Worm (Caenorhabditis elegans) whole organism, L1 larva: ENCODE results near the gene phf-14.

Source experiments
- C04F5.9 ChIP-seq: sonication (generic microtip); optimal IDR thresholded peaks from 2 replicates; lab custom pipeline; 2016; ENCODE audit warnings: missing genetic modification characterization, missing compliant biosample characterization
- C16A3.4 ChIP-seq: fragments of 150-350 bp; optimal IDR thresholded peaks from 2 replicates; lab custom pipeline; 2014; ENCODE audit warnings: missing biosample characterization, missing genetic modification characterization
- F16B12.6 ChIP-seq: fragments of 150-350 bp; optimal IDR thresholded peaks from 2 replicates; lab custom pipeline; 2014; ENCODE audit warnings: missing biosample characterization, missing genetic modification characterization
- ama-1 ChIP-seq: fragments of 150-350 bp; optimal IDR thresholded peaks from 2 replicates; lab custom pipeline; 2014
- blmp-1 ChIP-seq: fragments of 150-350 bp; optimal IDR thresholded peaks from 2 replicates; lab custom pipeline; 2014; ENCODE audit warnings: missing biosample characterization, missing genetic modification characterization
- ceh-88 ChIP-seq: fragments of 200-800 bp; sonication (Bioruptor generic); IDR thresholded peaks from 2 replicates; pipeline ENCODE4 v1.3.6; 2022; ENCODE audit warnings: missing genetic modification characterization, missing compliant biosample characterization
- ceh-90 ChIP-seq: sonication (generic microtip); optimal IDR thresholded peaks from 2 replicates; lab custom pipeline; 2016; ENCODE audit warnings: missing genetic modification characterization, missing compliant biosample characterization
- dpl-1 ChIP-seq, 3 experiments: fragments of 150-350 bp in 2 of 3; sonication (generic microtip) in 1 of 3; optimal IDR thresholded peaks; 2 replicates each; lab custom pipeline; 2014 to 2017; ENCODE audit warnings: missing biosample characterization in 3 of 3, missing genetic modification characterization in 3 of 3, missing genetic modification reagents in 3 of 3
- dsc-1 ChIP-seq: sonication (generic microtip); optimal IDR thresholded peaks from 2 replicates; lab custom pipeline; 2016; ENCODE audit warnings: mild to moderate bottlenecking, missing genetic modification characterization, missing compliant biosample characterization
- efl-1 ChIP-seq, 4 experiments: fragments of 150-350 bp; optimal IDR thresholded peaks in 3 of 4; peaks in 1 of 4; 1 replicate in 1 of 4; 2 replicates in 3 of 4; lab custom pipeline; 2014; ENCODE audit warnings: missing biosample characterization in 2 of 4, missing genetic modification characterization in 2 of 4, missing genetic modification reagents in 2 of 4
- egl-13 ChIP-seq: sonication (generic microtip); optimal IDR thresholded peaks from 2 replicates; lab custom pipeline; 2016; ENCODE audit warnings: missing genotype, missing genetic modification reagents, missing genetic modification characterization, missing compliant biosample characterization
- egl-27 ChIP-seq, 2 experiments: fragments of 150-350 bp in 1 of 2; sonication (generic microtip); optimal IDR thresholded peaks; 3 replicates each; lab custom pipeline; 2017 to 2018; ENCODE audit warnings: missing biosample characterization in 2 of 2, missing genetic modification characterization in 2 of 2, missing genetic modification reagents in 2 of 2
- elt-3 ChIP-seq, 6 experiments: fragments of 150-350 bp in 1 of 6; sonication (generic microtip); optimal IDR thresholded peaks; 2 replicates each; lab custom pipeline; 2017 to 2018; ENCODE audit warnings: missing biosample characterization in 6 of 6, missing genetic modification characterization in 6 of 6, inconsistent platforms in 1 of 6
- fkh-4 ChIP-seq: sonication (generic microtip); optimal IDR thresholded peaks from 2 replicates; lab custom pipeline; 2016; ENCODE audit warnings: missing compliant biosample characterization, missing genetic modification characterization, borderline replicate concordance
- fkh-8 ChIP-seq: sonication (generic microtip); optimal IDR thresholded peaks from 2 replicates; lab custom pipeline; 2016; ENCODE audit warnings: mild to moderate bottlenecking, missing genetic modification characterization, missing compliant biosample characterization
- irx-1 ChIP-seq: sonication (generic microtip); optimal IDR thresholded peaks from 2 replicates; lab custom pipeline; 2016; ENCODE audit warnings: missing genetic modification characterization, missing compliant biosample characterization
- jun-1 ChIP-seq: fragments of 150-350 bp; optimal IDR thresholded peaks from 2 replicates; lab custom pipeline; 2014; ENCODE audit warnings: missing biosample characterization, missing genetic modification reagents, missing genetic modification characterization
- lin-13 ChIP-seq: fragments of 150-350 bp; optimal IDR thresholded peaks from 2 replicates; lab custom pipeline; 2014; ENCODE audit warnings: missing biosample characterization, missing genetic modification reagents, missing genetic modification characterization
- lin-15B ChIP-seq: fragments of 150-350 bp; sonication (generic microtip); optimal IDR thresholded peaks from 3 replicates; lab custom pipeline; 2014; ENCODE audit warnings: missing biosample characterization, missing genetic modification characterization
- lsy-2 ChIP-seq, 2 experiments: fragments of 150-350 bp; optimal IDR thresholded peaks; 2 replicates each; lab custom pipeline; 2014; ENCODE audit warnings: missing biosample characterization in 2 of 2, missing genetic modification characterization in 2 of 2
- mab-9 ChIP-seq: fragments of 200-800 bp; sonication (Bioruptor generic); IDR thresholded peaks from 2 replicates; pipeline ENCODE4 v1.3.6; 2022; ENCODE audit warnings: missing genetic modification reagents, missing genetic modification characterization, missing compliant biosample characterization
- mef-2 ChIP-seq: fragments of 150-350 bp; optimal IDR thresholded peaks from 2 replicates; lab custom pipeline; 2014; ENCODE audit warnings: missing biosample characterization, missing genetic modification characterization
- nhr-11 ChIP-seq: fragments of 150-350 bp; optimal IDR thresholded peaks from 2 replicates; lab custom pipeline; 2014; ENCODE audit warnings: missing biosample characterization, missing genetic modification characterization
- nhr-12 ChIP-seq: sonication (generic microtip); optimal IDR thresholded peaks from 2 replicates; lab custom pipeline; 2017; ENCODE audit warnings: missing biosample characterization, missing genetic modification characterization
- nhr-19 ChIP-seq: fragments of 200-800 bp; sonication (Bioruptor generic); conservative IDR thresholded peaks from 2 replicates; pipeline ENCODE4 v1.3.6; 2022; ENCODE audit warnings: missing genetic modification characterization, missing compliant biosample characterization
- nhr-20 ChIP-seq: sonication (generic microtip); optimal IDR thresholded peaks from 2 replicates; lab custom pipeline; 2016; ENCODE audit warnings: mild to moderate bottlenecking, missing genetic modification characterization, missing compliant biosample characterization
- nhr-76 ChIP-seq: sonication (generic microtip); optimal IDR thresholded peaks from 2 replicates; lab custom pipeline; 2017; ENCODE audit warnings: missing biosample characterization, missing genetic modification characterization
- nhr-84 ChIP-seq: sonication (generic microtip); optimal IDR thresholded peaks from 2 replicates; lab custom pipeline; 2017; ENCODE audit warnings: missing biosample characterization, missing genetic modification characterization
- nhr-85 ChIP-seq: sonication (generic microtip); peaks from one replicate; lab custom pipeline; 2016; ENCODE audit warnings: missing genetic modification characterization, inconsistent platforms, missing compliant biosample characterization
- pqm-1 ChIP-seq: sonication (generic microtip); optimal IDR thresholded peaks from 3 replicates; lab custom pipeline; 2017; ENCODE audit warnings: missing biosample characterization, missing genetic modification characterization
- skn-1 ChIP-seq: fragments of 150-350 bp; optimal IDR thresholded peaks from 2 replicates; lab custom pipeline; 2014; ENCODE audit warnings: missing biosample characterization, missing genetic modification characterization
- snpc-4 ChIP-seq: fragments of 150-350 bp; optimal IDR thresholded peaks from 2 replicates; lab custom pipeline; 2014; ENCODE audit warnings: missing biosample characterization, missing genetic modification characterization
- snu-23 ChIP-seq: sonication (generic microtip); optimal IDR thresholded peaks from 2 replicates; lab custom pipeline; 2016; ENCODE audit warnings: missing genetic modification characterization, missing compliant biosample characterization
- sptf-1 ChIP-seq: fragments of 150-350 bp; optimal IDR thresholded peaks from 2 replicates; lab custom pipeline; 2014; ENCODE audit warnings: missing biosample characterization, missing genetic modification characterization
- tlp-1 ChIP-seq: fragments of 150-350 bp; optimal IDR thresholded peaks from 2 replicates; lab custom pipeline; 2014; ENCODE audit warnings: missing biosample characterization, missing genetic modification characterization
- unc-62 ChIP-seq: fragments of 150-350 bp; optimal IDR thresholded peaks from 2 replicates; lab custom pipeline; 2014; ENCODE audit warnings: missing biosample characterization, missing genetic modification reagents, missing genetic modification characterization
- unc-86 ChIP-seq: sonication (generic microtip); optimal IDR thresholded peaks from 2 replicates; lab custom pipeline; 2016; ENCODE audit warnings: missing genetic modification characterization, missing compliant biosample characterization
- vab-15 ChIP-seq: sonication (generic microtip); optimal IDR thresholded peaks from 2 replicates; lab custom pipeline; 2017; ENCODE audit warnings: missing genotype, mild to moderate bottlenecking, missing genetic modification characterization, missing compliant biosample characterization
- xbp-1 ChIP-seq: sonication (generic microtip); optimal IDR thresholded peaks from 2 replicates; lab custom pipeline; 2016; ENCODE audit warnings: missing genetic modification characterization, missing compliant biosample characterization
- zag-1 ChIP-seq: fragments of 150-350 bp; optimal IDR thresholded peaks from 2 replicates; lab custom pipeline; 2014; ENCODE audit warnings: missing biosample characterization, missing genetic modification characterization
- ztf-11 ChIP-seq, 2 experiments: sonication (generic microtip); optimal IDR thresholded peaks; 2 replicates each; lab custom pipeline; 2016 to 2017; ENCODE audit warnings: missing genetic modification characterization in 2 of 2, missing biosample characterization in 1 of 2, missing compliant biosample characterization in 1 of 2

phf-14 gene

DNA sequence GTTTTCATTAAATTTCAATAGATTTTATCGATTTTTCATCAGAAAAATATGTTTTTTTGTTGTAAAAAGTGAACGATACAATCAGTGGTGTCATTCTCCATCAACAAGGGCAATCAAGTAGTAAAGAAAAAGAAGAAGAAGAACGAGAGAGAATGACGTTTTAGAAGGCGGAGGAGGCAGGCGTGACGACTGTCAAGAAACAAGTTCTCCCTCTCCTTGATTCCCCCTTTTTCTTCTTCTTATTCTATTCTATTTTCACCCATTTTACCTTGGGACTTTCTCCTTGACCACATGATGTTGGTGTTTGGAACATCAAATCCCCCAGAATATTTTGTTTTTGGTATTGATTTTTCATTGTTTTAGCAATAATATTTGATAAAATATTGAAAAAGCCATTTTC lies 34.6 kb downstream of the phf-14 start (continued):
- TF ChIP-seq sptf-1 (tag; lab: Kevin White, UChicago): no peak
- TF ChIP-seq nhr-85 (tag; lab: Kevin White, UChicago): peak; percentile 84
- no peak for TF ChIP-seq efl-1 (optimal IDR thresholded peaks at IDR 0.05; lab: Kevin White, UChicago)
- TF ChIP-seq efl-1 (GFP tag; optimal IDR thresholded peaks at IDR 0.05 in 1 of 2; lab: Kevin White, UChicago): peak in 1 of 2 experiments; percentile 86
- TF ChIP-seq jun-1 (tag; lab: Kevin White, UChicago): no peak
- TF ChIP-seq ztf-11 (tag; optimal IDR thresholded peaks at IDR 0.05; lab: Kevin White, UChicago): no peak
- TF ChIP-seq C16A3.4 (tag; lab: Kevin White, UChicago): peak; percentile 31
- TF ChIP-seq lin-13 (GFP tag; lab: Kevin White, UChicago): no peak
- peak; percentile 38 for TF ChIP-seq nhr-20 (tag; lab: Kevin White, UChicago)
- TF ChIP-seq dpl-1 (GFP tag; optimal IDR thresholded peaks at IDR 0.05; lab: Kevin White, UChicago): peak in 1 of 3 experiments; percentile 2
- TF ChIP-seq fkh-8 (tag; lab: Kevin White, UChicago): no peak
- no peak for TF ChIP-seq egl-27 (tag; optimal IDR thresholded peaks at IDR 0.05; lab: Kevin White, UChicago)
- no peak for TF ChIP-seq nhr-84 (tag; lab: Kevin White, UChicago)
- no peak for TF ChIP-seq xbp-1
- no peak for TF ChIP-seq nhr-11 (tag; lab: Kevin White, UChicago)
- TF ChIP-seq fkh-4 (tag; lab: Kevin White, UChicago): no peak
- no peak for TF ChIP-seq ceh-90
- no peak for TF ChIP-seq nhr-76 (tag; lab: Kevin White, UChicago)
- no peak for TF ChIP-seq unc-86 (tag; lab: Kevin White, UChicago)
- TF ChIP-seq lin-15B (tag; lab: Kevin White, UChicago): no peak
- no peak for TF ChIP-seq C04F5.9 (tag; lab: Kevin White, UChicago)
- TF ChIP-seq zag-1 (tag; lab: Kevin White, UChicago): no peak
- TF ChIP-seq ama-1 (lab: Kevin White, UChicago): no peak
- TF ChIP-seq skn-1 (tag; lab: Kevin White, UChicago): no peak
- TF ChIP-seq irx-1: no peak
- peak; percentile 7; the same call in 1 of the 2 replicates for TF ChIP-seq nhr-19 (GFP tag; lab: Robert Waterston, UW)
- no peak for TF ChIP-seq ceh-88 (GFP tag; lab: Robert Waterston, UW)
- TF ChIP-seq nhr-12: no peak
- no peak for TF ChIP-seq egl-13 (tag; lab: Kevin White, UChicago)
- TF ChIP-seq snu-23 (GFP tag; lab: Kevin White, UChicago): peak; percentile 43

DNA sequence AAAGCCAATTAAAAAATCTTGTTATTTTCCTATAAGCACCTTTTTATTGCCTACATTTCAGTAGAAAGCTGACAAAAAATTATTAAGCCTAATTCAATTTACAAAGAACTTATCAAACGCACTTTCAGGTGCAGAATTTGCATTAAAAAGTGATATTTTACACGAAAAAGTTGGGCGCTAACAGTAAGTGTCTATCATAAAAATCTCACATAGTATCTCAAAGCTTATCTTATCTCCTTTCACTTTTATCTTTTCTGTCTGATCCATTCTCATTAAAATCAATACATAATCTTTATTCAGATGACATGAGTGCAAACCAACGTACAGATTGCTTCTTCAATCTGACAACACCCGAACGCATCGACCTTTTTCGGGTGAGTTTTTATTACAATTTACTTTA lies 38.8 kb downstream of the phf-14 start, which contains the start of gene dcar-1:
Gene dcar-1, plus strand, starts transcription at position 301 of the 400 bp plus-strand sequence.
- TF ChIP-seq dsc-1 (tag; lab: Kevin White, UChicago) (no peak), elt-3 (tag; optimal IDR thresholded peaks at IDR 0.05; lab: Kevin White, UChicago) (peak in 2 of 6 experiments; percentile 17 to 23), tlp-1 (no peak), lsy-2 (tag; optimal IDR thresholded peaks at IDR 0.05; lab: Kevin White, UChicago) (no peak), blmp-1 (peak; percentile 75), mab-9 (GFP tag; lab: Robert Waterston, UW) (no peak)

DNA sequence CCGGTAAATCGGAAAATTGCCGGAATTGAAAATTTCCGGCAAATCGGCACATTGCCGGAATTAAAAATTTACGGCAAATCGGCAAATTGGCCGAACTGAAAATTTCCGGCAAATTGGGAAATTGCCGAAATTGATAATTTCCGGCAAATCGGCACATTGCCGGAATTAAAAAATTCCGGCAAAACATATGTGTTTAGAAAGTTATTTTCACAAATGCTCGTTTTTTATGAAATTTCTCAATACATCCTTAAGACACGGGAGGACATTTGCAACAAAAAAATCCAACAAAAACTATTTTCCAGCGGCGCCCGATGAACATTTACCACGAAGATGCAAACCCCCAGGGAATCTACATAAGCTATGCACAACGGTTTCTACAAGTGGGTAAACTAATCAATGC lies 47.5 kb downstream of the phf-14 start, which contains the start of gene C06H5.8:
Gene C06H5.8, plus strand, starts transcription at position 301 of the 400 bp plus-strand sequence.
- TF ChIP-seq vab-15 (tag; lab: Kevin White, UChicago) (no peak), snpc-4 (tag; lab: Kevin White, UChicago) (no peak), unc-62 (GFP tag; lab: Kevin White, UChicago) (no peak), mef-2 (tag; lab: Kevin White, UChicago) (no peak), pqm-1 (tag; lab: Kevin White, UChicago) (no peak), F16B12.6 (no peak), fkh-4 (tag; lab: Kevin White, UChicago) (no peak), unc-86 (tag; lab: Kevin White, UChicago) (no peak), nhr-84 (tag; lab: Kevin White, UChicago) (no peak)
